Fruit fly (Drosophila melanogaster): ENCODE data around the gene CG2983.
A peak's percentile ranks its signal among the peaks of the same experiment; 100 is the strongest.

CG2983 gene

dm6 chr2L:2861885-2862620 lies 14.6 kb downstream of the CG2983 start (continued):
- TF ChIP-seq Nf-YB (GFP tag; optimal IDR thresholded peaks at IDR 0.05) (no peak), bab2 (GFP tag; optimal IDR thresholded peaks at IDR 0.05) (no peak), CG18011 (GFP tag; optimal IDR thresholded peaks at IDR 0.05) (no peak), sim (GFP tag; IDR thresholded peaks at IDR 0.05) (no peak), Taf1 (GFP tag; IDR thresholded peaks at IDR 0.05) (no peak), bigmax (GFP tag; optimal IDR thresholded peaks at IDR 0.05) (no peak), HmgD (GFP tag; optimal IDR thresholded peaks at IDR 0.05) (peak; percentile 2), Bgb (GFP tag; IDR thresholded peaks at IDR 0.05; ENCODE audit: partially characterized antibody) (peak; percentile 79), Dll (GFP tag; IDR thresholded peaks at IDR 0.05; ENCODE audit: partially characterized antibody) (peak; percentile 48; the same call in 1 of the 4 replicates), gfzf (GFP tag; optimal IDR thresholded peaks at IDR 0.05) (no peak), cad (GFP tag; optimal IDR thresholded peaks at IDR 0.05) (no peak), CG1024 (GFP tag; IDR thresholded peaks at IDR 0.05) (0 out of 2 replicates have a peak, but pooled peaks have one; percentile 7), sima (GFP tag; optimal IDR thresholded peaks at IDR 0.05) (no peak), pnt (GFP tag; optimal IDR thresholded peaks at IDR 0.05) (no peak), gsb (GFP tag; IDR thresholded peaks at IDR 0.05) (0 out of 2 replicates have a peak, but pooled peaks have one; percentile 31), emc (GFP tag; optimal IDR thresholded peaks at IDR 0.05) (no peak), CG8924 (tag; optimal IDR thresholded peaks at IDR 0.05) (peak; percentile 14), yki (optimal IDR thresholded peaks at IDR 0.05) (no peak), HmgZ (tag; optimal IDR thresholded peaks at IDR 0.05) (no peak), az2 (GFP tag; optimal IDR thresholded peaks at IDR 0.05) (no peak), Drgx (GFP tag; IDR thresholded peaks at IDR 0.05) (peak; percentile 54), CG1832 (GFP tag; optimal IDR thresholded peaks at IDR 0.05) (no peak), Scr (GFP tag; IDR thresholded peaks at IDR 0.05; ENCODE audit: partially characterized antibody) (no peak), CG9727 (GFP tag; optimal IDR thresholded peaks at IDR 0.05) (peak; percentile 23), CG2889 (GFP tag; IDR thresholded peaks at IDR 0.05) (no peak), CG8089 (GFP tag; optimal IDR thresholded peaks at IDR 0.05) (no peak), ham (GFP tag; IDR thresholded peaks at IDR 0.05) (no peak), CG17328 (GFP tag; IDR thresholded peaks at IDR 0.05) (peak; percentile 99), CG9876 (GFP tag; optimal IDR thresholded peaks at IDR 0.05) (no peak), sug (tag; optimal IDR thresholded peaks at IDR 0.05) (peak; percentile 31), CG10565 (GFP tag; optimal IDR thresholded peaks at IDR 0.05) (no peak), hth (optimal IDR thresholded peaks at IDR 0.05) (no peak), CHES-1-like (GFP tag; optimal IDR thresholded peaks at IDR 0.05) (no peak), chm (GFP tag; IDR thresholded peaks at IDR 0.05) (peak; percentile 68; the same call in 1 of the 2 replicates), CG2199 (GFP tag; IDR thresholded peaks at IDR 0.05) (0 out of 3 replicates have a peak, but pooled peaks have one; percentile 14), CG1602 (GFP tag; optimal IDR thresholded peaks at IDR 0.05) (no peak), CG11504 (tag; optimal IDR thresholded peaks at IDR 0.05) (no peak), Antp (GFP tag; optimal IDR thresholded peaks at IDR 0.05) (no peak), BEAF-32 (GFP tag; optimal IDR thresholded peaks at IDR 0.05) (no peak), CG34422 (GFP tag; IDR thresholded peaks at IDR 0.05) (no peak), bsh (GFP tag; optimal IDR thresholded peaks at IDR 0.05) (peak; percentile 7 to 55), al (GFP tag; IDR thresholded peaks at IDR 0.05) (no peak), CG10462 (GFP tag; optimal IDR thresholded peaks at IDR 0.05) (no peak), CG32532 (GFP tag; IDR thresholded peaks at IDR 0.05) (no peak; the same call in 1 of the 2 replicates), ase (GFP tag; IDR thresholded peaks at IDR 0.05) (no peak), slp2 (GFP tag; optimal IDR thresholded peaks at IDR 0.05) (no peak), en (GFP tag; optimal IDR thresholded peaks at IDR 0.05) (no peak), CG10321 (GFP tag; IDR thresholded peaks at IDR 0.05) (no peak), pb (GFP tag; optimal IDR thresholded peaks at IDR 0.05) (no peak), CG18764 (GFP tag; optimal IDR thresholded peaks at IDR 0.05) (no peak), zfh2 (GFP tag; optimal IDR thresholded peaks at IDR 0.05) (no peak)

Data from whole organism, embryonic.